Fruit fly (Drosophila melanogaster) whole organism, embryonic: ENCODE results near the gene CG13074.
A peak's percentile ranks its signal among the peaks of the same experiment; 100 is the strongest.

ENCODE experiments used
- Atf3 ChIP-seq: fragments of 200-800 bp; sonication (Bioruptor generic); optimal IDR thresholded peaks from 3 replicates; lab custom pipeline; 2016; ENCODE audit warnings: missing biosample characterization, missing genetic modification characterization
- CG1602 ChIP-seq: fragments of 200-800 bp; sonication (Bioruptor generic); optimal IDR thresholded peaks from 3 replicates; lab custom pipeline; 2016; ENCODE audit warnings: missing biosample characterization, missing genetic modification characterization
- CG2202 ChIP-seq: fragments of 200-800 bp; sonication (Bioruptor generic); optimal IDR thresholded peaks from 2 replicates; lab custom pipeline; 2018; ENCODE audit warnings: missing biosample characterization, mild to moderate bottlenecking, missing genetic modification characterization
- CG9817 ChIP-seq: fragments of 200-800 bp; sonication (Bioruptor generic); optimal IDR thresholded peaks from 2 replicates; lab custom pipeline; 2018; ENCODE audit warnings: missing biosample characterization, mild to moderate bottlenecking, missing genetic modification characterization, moderate library complexity
- HLH54F ChIP-seq: fragments of 200-800 bp; sonication (Bioruptor generic); optimal IDR thresholded peaks from 3 replicates; lab custom pipeline; 2016; ENCODE audit warnings: missing biosample characterization, missing genetic modification characterization
- Usf ChIP-seq: fragments of 200-800 bp; sonication (Bioruptor generic); optimal IDR thresholded peaks from 2 replicates; lab custom pipeline; 2017; ENCODE audit warnings: missing genotype, missing biosample characterization, missing genetic modification characterization
- ci ChIP-seq: fragments of 200-800 bp; sonication (Bioruptor generic); IDR thresholded peaks from 3 replicates; pipeline ENCODE4 v1.3.6; 2022; ENCODE audit warnings: missing biosample characterization, missing genetic modification characterization

dm6 chr3L:16146539-16146934, 49.2 kb upstream of the CG13074 start:
- TF ChIP-seq CG1602 (no peak), ci (GFP tag; lab: Robert Waterston, UW) (no peak), Atf3 (GFP tag; lab: Kevin White, UChicago) (no peak), CG2202 (tag; lab: Kevin White, UChicago) (no peak), Usf (no peak), CG9817 (tag; lab: Kevin White, UChicago) (peak; percentile 60), HLH54F (GFP tag; lab: Kevin White, UChicago) (no peak)
